Worm (Caenorhabditis elegans) whole organism, mixed stage, embryonic: ENCODE measurements around the gene mks-3.

Experiments
- elt-1 ChIP-seq: sonication (generic microtip); optimal IDR thresholded peaks from 2 replicates; lab custom pipeline; 2017; ENCODE audit warnings: missing genetic modification characterization, mild to moderate bottlenecking, missing compliant biosample characterization, antibody characterized with exemption, moderate library complexity, borderline replicate concordance; ENCODE audit not compliant: insufficient read depth
- lin-13 ChIP-seq: fragments of 150-350 bp; optimal IDR thresholded peaks from 2 replicates; lab custom pipeline; 2014; ENCODE audit warnings: missing biosample characterization, missing genetic modification characterization
- nhr-76 ChIP-seq: sonication (generic microtip); optimal IDR thresholded peaks from 2 replicates; lab custom pipeline; 2017; ENCODE audit warnings: missing biosample characterization, missing genetic modification characterization

- no peak for TF ChIP-seq elt-1 (tag; lab: Kevin White, UChicago)
- TF ChIP-seq lin-13 = no peak
- TF ChIP-seq nhr-76 = no peak
Observed at ce11 chrII:7557981-7558380, 25.5 kb downstream of the mks-3 start.
